Fruit fly (Drosophila melanogaster): ENCODE measurements around the gene CG7168.

CG7168 gene

dm6 chr3R:18198518-18199118 lies 27.3 kb downstream of the CG7168 start (continued):
- TF ChIP-seq Hmx (GFP tag; optimal IDR thresholded peaks at IDR 0.05) (no peak), E2f1 (GFP tag; IDR thresholded peaks at IDR 0.05) (no peak), lab (GFP tag; optimal IDR thresholded peaks at IDR 0.05) (peak; percentile 45), Awh (GFP tag; IDR thresholded peaks at IDR 0.05) (no peak), CG9797 (GFP tag; optimal IDR thresholded peaks at IDR 0.05) (no peak), Stat92E (GFP tag; optimal IDR thresholded peaks at IDR 0.05) (peak in 1 of 3 experiments; percentile 13), CG10267 (tag; optimal IDR thresholded peaks at IDR 0.05) (peak; percentile 12), Myb (GFP tag; optimal IDR thresholded peaks at IDR 0.05) (no peak), GATAe (GFP tag; conservative IDR thresholded peaks at IDR 0.05) (no peak), CG11247 (GFP tag; IDR thresholded peaks at IDR 0.05) (no peak), CG8944 (GFP tag; optimal IDR thresholded peaks at IDR 0.05) (no peak), CG17328 (GFP tag; IDR thresholded peaks at IDR 0.05) (no peak), mam (GFP tag; optimal IDR thresholded peaks at IDR 0.05) (no peak), br (optimal IDR thresholded peaks at IDR 0.05) (no peak), CG8089 (GFP tag; optimal IDR thresholded peaks at IDR 0.05) (peak; percentile 47), CG1792 (GFP tag; optimal IDR thresholded peaks at IDR 0.05) (peak; percentile 76), CG3838 (GFP tag; optimal IDR thresholded peaks at IDR 0.05) (peak; percentile 64), Usf (GFP tag; optimal IDR thresholded peaks at IDR 0.05) (no peak), CG9215 (GFP tag; IDR thresholded peaks at IDR 0.05) (no peak), odd (GFP tag; optimal IDR thresholded peaks at IDR 0.05) (peak; percentile 22), gem (tag; optimal IDR thresholded peaks at IDR 0.05) (peak; percentile 41), CG11695 (GFP tag; IDR thresholded peaks at IDR 0.05) (no peak), Meics (GFP tag; optimal IDR thresholded peaks at IDR 0.05) (peak; percentile 33), unc-4 (GFP tag; IDR thresholded peaks at IDR 0.05; ENCODE audit: partially characterized antibody) (no peak), lilli (GFP tag; optimal IDR thresholded peaks at IDR 0.05) (peak; percentile 26), pum (GFP tag; optimal IDR thresholded peaks at IDR 0.05) (no peak), Atf-2 (GFP tag; optimal IDR thresholded peaks at IDR 0.05) (peak; percentile 22), Bteb2 (GFP tag; optimal IDR thresholded peaks at IDR 0.05) (peak; percentile 1), CG11085 (GFP tag; IDR thresholded peaks at IDR 0.05) (no peak), Sox102F (GFP tag; optimal IDR thresholded peaks at IDR 0.05) (no peak), CG10274 (GFP tag; optimal IDR thresholded peaks at IDR 0.05) (no peak), MESR4 (GFP tag; optimal IDR thresholded peaks at IDR 0.05) (no peak), CG13624 (GFP tag; optimal IDR thresholded peaks at IDR 0.05) (peak; percentile 41), CG12391 (tag; optimal IDR thresholded peaks at IDR 0.05) (peak; percentile 25), Sry-δ (GFP tag; optimal IDR thresholded peaks at IDR 0.05) (no peak), sisA (GFP tag; IDR thresholded peaks at IDR 0.05) (no peak), tup (GFP tag; optimal IDR thresholded peaks at IDR 0.05) (no peak), CG3995 (GFP tag; optimal IDR thresholded peaks at IDR 0.05) (no peak), CG30020 (tag; optimal IDR thresholded peaks at IDR 0.05) (no peak), Nf-YA (GFP tag; IDR thresholded peaks at IDR 0.05) (no peak), CG11456 (GFP tag; IDR thresholded peaks at IDR 0.05) (no peak), crc (GFP tag; optimal IDR thresholded peaks at IDR 0.05) (no peak), row (GFP tag; IDR thresholded peaks at IDR 0.05) (no peak), CHES-1-like (GFP tag; optimal IDR thresholded peaks at IDR 0.05) (peak; percentile 44), ssp (GFP tag; IDR thresholded peaks at IDR 0.05) (no peak), salm (tag; optimal IDR thresholded peaks at IDR 0.05) (peak; percentile 45), CG30431 (GFP tag; optimal IDR thresholded peaks at IDR 0.05) (no peak), CG7786 (GFP tag; optimal IDR thresholded peaks at IDR 0.05) (no peak), ac (GFP tag; optimal IDR thresholded peaks at IDR 0.05) (peak; percentile 61), Opbp (GFP tag; IDR thresholded peaks at IDR 0.05; ENCODE audit: partially characterized antibody) (no peak), CG14710 (tag; optimal IDR thresholded peaks at IDR 0.05) (peak; percentile 39), toy (GFP tag; IDR thresholded peaks at IDR 0.05) (no peak)

Measured in whole organism, embryonic.